Fruit fly (Drosophila melanogaster) whole organism: ENCODE results near the gene Ctr1A.

ENCODE experiments used
- CG8478 ChIP-seq: fragments of >200 bp; optimal IDR thresholded peaks from 2 replicates; lab custom pipeline; 2018; ENCODE audit warnings: inconsistent platforms
- Dll ChIP-seq: fragments of >200 bp; optimal IDR thresholded peaks from 2 replicates; lab custom pipeline; 2017
- EcR ChIP-seq, 2 experiments: fragments of >200 bp; optimal IDR thresholded peaks; 2 replicates each; lab custom pipeline; 2017; ENCODE audit warnings: missing biosample characterization in 2 of 2, missing genetic modification characterization in 2 of 2, missing genetic modification reagents in 2 of 2
- pan ChIP-seq: fragments of >200 bp; optimal IDR thresholded peaks from 2 replicates; lab custom pipeline; 2017
- psq ChIP-seq: fragments of >200 bp; optimal IDR thresholded peaks from 2 replicates; lab custom pipeline; 2017
- usp ChIP-seq: fragments of >200 bp; optimal IDR thresholded peaks from 2 replicates; lab custom pipeline; 2017; ENCODE audit warnings: missing biosample characterization, missing genetic modification characterization, mixed read lengths

Gene Ctr1A

DNA sequence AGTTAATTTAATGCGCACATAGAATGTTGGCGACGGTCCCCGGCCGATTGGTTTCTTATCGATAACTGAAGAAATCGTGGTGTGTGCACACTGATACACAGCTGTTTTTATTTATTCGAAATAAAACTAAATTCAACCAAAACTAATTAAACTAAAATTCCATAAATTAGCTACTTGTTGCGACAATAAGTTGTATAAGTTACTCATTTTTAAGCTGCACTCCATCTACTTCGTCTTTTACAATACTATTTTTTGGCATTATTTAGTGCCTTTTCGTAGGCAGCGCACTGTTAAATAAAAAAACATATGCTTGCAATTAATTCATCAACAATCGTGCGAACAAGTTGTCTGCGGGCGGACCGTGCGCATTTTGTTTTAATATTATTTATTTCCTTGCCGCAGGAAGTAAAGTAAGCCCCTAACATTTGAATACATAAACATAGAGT lies at the start of gene Ctr1A, which contains the start of gene CG3224:
Gene Ctr1A (plus strand): TSS at position 256 of the 446 bp plus-strand sequence.
Gene CG3224 (minus strand): TSS at position 71 of the 446 bp plus-strand sequence.
- TF ChIP-seq usp (GFP tag; lab: Kevin White, UChicago): no peak
- TF ChIP-seq pan: no peak
- TF ChIP-seq Dll (lab: Kevin White, UChicago): no peak
- TF ChIP-seq psq: no peak
- TF ChIP-seq CG8478 (lab: Kevin White, UChicago): no peak
- no peak for TF ChIP-seq EcR (GFP tag; optimal IDR thresholded peaks at IDR 0.05; lab: Kevin White, UChicago)

DNA sequence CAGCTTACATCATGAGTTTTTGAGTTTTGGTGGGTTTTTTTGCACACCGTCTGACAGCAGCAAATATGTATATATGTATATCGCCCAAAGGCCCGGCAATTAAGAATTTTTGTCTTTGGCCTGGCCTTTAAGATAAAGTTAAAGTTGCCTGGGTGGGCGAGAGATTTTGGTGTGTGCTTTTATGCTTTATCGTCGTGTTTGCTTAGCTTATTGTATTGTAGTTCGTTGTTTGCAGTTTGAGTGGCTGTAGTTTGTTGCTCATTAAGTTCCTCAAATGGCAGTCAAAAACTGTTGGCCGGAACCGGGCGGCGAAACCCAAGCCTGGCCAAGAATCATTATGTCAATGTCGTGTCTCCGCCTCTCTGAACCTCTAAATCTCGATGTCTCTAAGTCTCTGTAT lies 49.6 kb upstream of the Ctr1A start:
- TF ChIP-seq psq (no peak), EcR (GFP tag; optimal IDR thresholded peaks at IDR 0.05; lab: Kevin White, UChicago) (no peak), Dll (lab: Kevin White, UChicago) (no peak), pan (no peak), CG8478 (lab: Kevin White, UChicago) (no peak), usp (GFP tag; lab: Kevin White, UChicago) (no peak)

DNA sequence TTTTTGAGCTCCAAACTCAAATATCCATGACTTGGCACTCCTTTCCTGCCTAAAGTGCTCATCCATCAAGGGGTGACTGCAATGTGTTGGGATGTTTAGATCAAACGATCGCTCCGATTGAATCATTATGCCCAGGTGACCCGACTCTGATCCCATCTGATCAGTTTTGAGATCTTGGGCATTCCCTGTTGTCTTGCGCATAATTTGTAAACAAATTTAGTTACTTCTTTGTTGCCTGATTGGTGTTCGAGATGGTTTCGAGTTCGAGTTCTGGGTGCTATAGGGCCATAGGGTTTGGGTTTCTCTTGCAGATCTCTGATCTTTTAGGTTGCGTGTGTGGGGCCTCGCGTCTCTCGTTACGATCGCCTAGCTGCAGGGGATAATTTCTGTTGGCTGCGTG lies 48.9 kb upstream of the Ctr1A start:
- TF ChIP-seq usp (GFP tag; lab: Kevin White, UChicago) (no peak), Dll (lab: Kevin White, UChicago) (no peak), CG8478 (lab: Kevin White, UChicago) (no peak), pan (no peak), EcR (GFP tag; optimal IDR thresholded peaks at IDR 0.05; lab: Kevin White, UChicago) (no peak), psq (no peak)

DNA sequence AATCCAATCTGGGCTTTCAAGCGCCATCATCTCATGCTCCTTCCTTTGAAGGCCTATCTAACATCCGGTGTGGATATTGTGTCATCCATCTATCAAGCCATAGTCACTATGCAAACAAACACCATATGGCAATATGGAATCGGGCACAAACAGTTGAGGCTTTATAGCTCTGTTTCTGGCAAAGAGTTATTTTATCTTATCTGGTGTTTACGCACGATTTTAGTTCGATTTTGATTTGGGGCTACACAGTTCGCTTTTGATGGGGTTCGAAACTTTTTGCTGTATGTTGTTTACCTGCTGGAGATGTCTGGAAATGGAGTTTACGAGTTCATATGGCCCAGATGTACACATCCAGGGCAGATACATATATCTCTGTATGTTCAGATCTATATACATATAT lies 47.9 kb upstream of the Ctr1A start:
- no peak for TF ChIP-seq psq
- TF ChIP-seq pan: no peak
- TF ChIP-seq CG8478 (lab: Kevin White, UChicago): no peak
- no peak for TF ChIP-seq Dll (lab: Kevin White, UChicago)
- TF ChIP-seq EcR (GFP tag; optimal IDR thresholded peaks at IDR 0.05; lab: Kevin White, UChicago): no peak
- TF ChIP-seq usp (GFP tag; lab: Kevin White, UChicago): no peak

DNA sequence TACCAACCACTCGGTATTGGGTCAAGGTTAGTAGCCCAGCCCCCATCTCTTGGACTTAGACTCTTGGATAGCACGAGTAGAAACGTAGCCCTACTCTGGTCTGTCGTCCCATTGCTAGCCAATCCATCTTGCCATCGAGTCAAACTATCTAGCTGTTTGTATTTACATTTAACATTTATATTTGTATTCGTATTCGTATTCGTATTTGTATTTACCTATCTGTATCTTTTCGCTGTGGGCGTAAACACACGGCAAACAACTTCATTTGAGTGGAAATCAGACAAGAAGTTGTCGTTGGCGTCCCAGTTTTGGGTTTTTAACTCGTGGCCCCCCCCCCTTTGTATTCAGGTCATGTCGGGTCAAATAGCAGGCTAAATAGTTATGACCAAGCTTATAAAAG lies 47.2 kb upstream of the Ctr1A start:
- TF ChIP-seq CG8478 (lab: Kevin White, UChicago) (no peak), usp (GFP tag; lab: Kevin White, UChicago) (no peak), psq (no peak), Dll (lab: Kevin White, UChicago) (no peak), EcR (GFP tag; optimal IDR thresholded peaks at IDR 0.05; lab: Kevin White, UChicago) (no peak), pan (no peak)

DNA sequence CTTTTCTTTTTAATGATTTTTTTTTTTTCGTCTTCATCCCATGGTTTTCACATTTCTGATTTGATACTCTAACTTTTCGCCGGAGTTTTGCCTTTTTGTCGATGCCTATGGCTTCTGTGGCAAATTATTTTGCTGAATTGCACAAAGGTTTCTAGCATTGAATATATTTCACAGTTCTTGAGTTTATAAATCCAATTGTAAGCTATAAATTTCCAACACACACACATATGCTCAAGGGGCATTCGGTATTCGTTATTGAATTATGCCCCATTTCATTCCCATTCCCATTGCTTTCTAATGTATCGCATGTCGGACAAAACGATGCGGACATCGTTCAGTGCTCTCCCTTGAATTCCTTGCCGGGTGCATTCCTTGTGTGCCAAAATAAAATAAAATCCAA lies 46.0 kb upstream of the Ctr1A start:
- TF ChIP-seq EcR (GFP tag; optimal IDR thresholded peaks at IDR 0.05; lab: Kevin White, UChicago): no peak
- TF ChIP-seq usp (GFP tag; lab: Kevin White, UChicago): no peak
- TF ChIP-seq Dll (lab: Kevin White, UChicago): no peak
- no peak for TF ChIP-seq pan
- TF ChIP-seq psq: no peak
- no peak for TF ChIP-seq CG8478 (lab: Kevin White, UChicago)

DNA sequence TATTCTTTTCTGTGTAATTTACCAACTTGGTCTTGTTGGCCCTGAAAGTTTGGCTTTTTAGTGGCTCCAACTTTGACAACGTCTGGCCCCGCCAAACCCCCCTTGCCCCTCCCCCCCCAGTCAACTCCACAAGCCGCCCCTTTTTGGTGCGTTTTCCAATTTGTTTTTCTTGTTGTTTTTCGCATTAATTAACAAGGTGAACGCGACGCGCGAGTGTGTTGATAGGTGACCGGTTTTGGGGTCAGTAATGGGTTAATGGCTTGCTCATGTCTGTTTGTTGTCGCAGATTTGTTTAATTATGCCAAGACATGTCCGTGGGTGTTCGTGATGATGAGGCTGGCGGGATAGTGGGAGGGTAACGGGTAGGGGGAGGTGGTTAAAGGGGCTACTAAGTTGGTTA lies 44.7 kb upstream of the Ctr1A start:
- TF ChIP-seq CG8478 (lab: Kevin White, UChicago) (no peak), pan (no peak), EcR (GFP tag; optimal IDR thresholded peaks at IDR 0.05; lab: Kevin White, UChicago) (no peak), usp (GFP tag; lab: Kevin White, UChicago) (no peak), Dll (lab: Kevin White, UChicago) (no peak), psq (no peak)

DNA sequence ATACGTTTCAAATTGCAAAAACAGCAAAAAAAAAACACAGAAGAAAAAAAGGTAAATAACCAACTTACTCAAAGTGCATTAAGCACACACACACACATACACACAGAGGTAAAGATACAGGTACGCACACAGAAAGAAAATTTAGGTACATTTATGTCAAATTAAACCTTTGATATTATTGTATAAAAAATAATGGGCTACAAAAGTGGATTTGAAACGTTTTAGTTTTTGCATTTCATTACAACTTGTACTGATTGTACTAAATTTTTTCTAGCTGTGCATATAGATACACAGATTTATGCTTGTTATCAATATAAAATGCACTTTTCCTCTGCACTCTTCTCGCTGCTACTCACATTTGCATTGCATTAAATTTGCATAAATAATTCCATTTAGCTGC lies 44.1 kb upstream of the Ctr1A start:
- TF ChIP-seq usp (GFP tag; lab: Kevin White, UChicago): no peak
- no peak for TF ChIP-seq Dll (lab: Kevin White, UChicago)
- no peak for TF ChIP-seq CG8478 (lab: Kevin White, UChicago)
- TF ChIP-seq psq: no peak
- TF ChIP-seq pan: no peak
- no peak for TF ChIP-seq EcR (GFP tag; optimal IDR thresholded peaks at IDR 0.05; lab: Kevin White, UChicago)

DNA sequence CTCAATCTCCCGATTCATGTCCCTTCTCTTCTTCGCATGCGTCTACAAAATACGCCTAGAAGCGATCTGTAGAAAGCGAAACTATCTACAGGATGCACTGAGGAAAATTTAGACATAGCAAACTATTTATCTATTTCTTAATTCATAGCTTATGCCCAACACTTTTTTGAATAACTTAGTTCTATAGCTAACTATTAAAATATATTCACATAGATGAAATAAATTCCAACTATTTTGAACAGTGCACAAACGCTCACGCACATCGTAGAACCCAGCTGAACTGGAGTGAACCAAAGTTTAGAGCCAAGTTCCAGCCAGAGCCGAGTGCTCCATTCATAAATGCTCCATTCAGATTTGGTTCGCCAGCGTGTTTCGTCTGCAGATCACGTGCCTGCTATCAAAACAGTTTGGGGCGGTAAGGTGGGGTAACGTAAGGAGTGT lies 39.9 kb upstream of the Ctr1A start:
- TF ChIP-seq pan (no peak), EcR (GFP tag; optimal IDR thresholded peaks at IDR 0.05; lab: Kevin White, UChicago) (peak in 1 of 2 experiments; percentile 1)

DNA sequence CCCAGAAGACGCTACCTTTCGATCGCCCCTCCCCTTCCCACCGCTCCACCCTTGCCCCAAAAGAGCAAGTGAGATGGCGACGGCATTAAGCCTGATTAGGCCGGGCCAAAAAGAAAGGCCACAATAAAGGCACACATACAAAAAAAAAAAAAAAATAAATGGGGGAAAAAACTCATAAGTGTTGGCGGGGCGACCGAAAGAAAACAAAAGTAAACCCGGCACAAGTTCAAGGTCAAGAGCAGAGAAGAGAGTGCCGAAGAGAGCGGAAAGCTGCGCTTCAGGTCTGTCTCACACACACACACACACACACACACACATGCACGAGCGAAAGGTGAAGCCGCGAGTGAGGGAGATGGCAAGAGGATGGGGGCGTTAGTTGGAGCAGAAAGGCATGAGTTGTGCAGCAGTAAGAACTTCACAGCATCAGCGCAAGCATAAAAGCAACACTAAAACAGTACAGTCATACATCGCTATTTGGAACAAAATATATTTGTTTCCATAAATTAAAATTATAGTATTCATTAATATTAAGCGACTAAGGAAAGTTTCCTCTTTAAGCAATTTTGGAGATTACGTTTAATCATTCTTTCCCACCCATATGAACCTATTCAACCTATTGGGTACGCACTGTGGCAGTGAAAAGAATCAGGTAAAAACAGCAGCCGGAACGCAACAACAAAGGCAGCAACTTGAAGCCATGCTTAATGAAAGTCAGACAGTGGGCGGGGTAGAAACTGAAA lies 37.3 kb upstream of the Ctr1A start:
- TF ChIP-seq CG8478 (lab: Kevin White, UChicago): no peak
- TF ChIP-seq pan: no peak
- TF ChIP-seq EcR (GFP tag; optimal IDR thresholded peaks at IDR 0.05; lab: Kevin White, UChicago): peak in 1 of 2 experiments; percentile 22
- TF ChIP-seq usp (GFP tag; lab: Kevin White, UChicago): no peak
- TF ChIP-seq psq: no peak
- TF ChIP-seq Dll (lab: Kevin White, UChicago): no peak

DNA sequence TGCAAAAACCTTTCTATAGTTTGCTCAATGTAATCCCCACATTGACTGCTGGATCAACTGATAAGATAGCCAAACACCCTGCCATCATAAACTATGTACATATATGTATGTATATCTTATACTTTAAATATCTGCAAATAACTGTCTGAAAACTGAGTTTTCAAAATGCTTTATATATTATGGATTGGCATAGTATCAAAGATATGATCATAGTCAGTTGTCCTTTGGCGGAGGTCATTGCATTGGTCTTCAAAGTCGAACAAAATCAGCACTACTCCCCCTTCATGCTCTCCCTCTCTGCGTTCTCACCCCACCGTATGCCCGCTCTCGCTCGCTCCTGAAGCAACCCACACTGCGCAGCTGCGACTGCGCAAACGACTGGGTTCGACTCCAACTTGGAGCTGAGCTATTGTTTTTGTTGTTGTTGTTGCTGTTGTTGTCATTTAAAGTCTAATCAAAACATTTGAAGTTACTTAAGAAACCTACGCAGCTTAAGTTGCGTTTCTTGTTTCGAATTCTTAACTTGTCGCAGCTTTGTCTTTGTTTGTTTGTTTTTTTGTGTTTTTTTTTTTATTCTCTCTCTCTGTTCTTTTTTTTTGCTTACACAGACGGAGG lies 36.4 kb upstream of the Ctr1A start:
- TF ChIP-seq Dll (lab: Kevin White, UChicago) (no peak), usp (GFP tag; lab: Kevin White, UChicago) (no peak), EcR (GFP tag; optimal IDR thresholded peaks at IDR 0.05; lab: Kevin White, UChicago) (no peak), pan (no peak), psq (no peak), CG8478 (lab: Kevin White, UChicago) (no peak)

DNA sequence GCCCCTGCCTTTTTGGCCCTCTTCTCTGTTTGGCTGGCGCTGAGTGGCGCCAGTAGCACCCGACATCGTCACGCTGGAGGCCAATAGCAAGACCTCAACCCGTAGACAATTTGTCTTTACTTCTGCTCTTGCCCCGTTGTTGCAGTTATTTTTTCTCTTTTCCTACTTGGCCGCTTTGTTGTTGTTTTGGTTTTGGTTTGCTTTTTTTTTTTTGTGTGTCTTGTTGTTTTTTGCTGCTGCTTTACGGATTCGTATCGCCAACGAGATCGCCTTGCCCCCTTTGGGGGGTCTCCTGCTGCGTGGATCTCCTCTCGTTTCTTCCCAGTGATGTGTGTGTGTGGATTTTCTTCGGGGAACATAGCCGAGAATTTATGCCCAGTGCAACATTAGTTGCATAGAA lies 29.6 kb upstream of the Ctr1A start:
- TF ChIP-seq CG8478 (lab: Kevin White, UChicago): no peak
- no peak for TF ChIP-seq Dll (lab: Kevin White, UChicago)
- no peak for TF ChIP-seq EcR (GFP tag; optimal IDR thresholded peaks at IDR 0.05; lab: Kevin White, UChicago)
- TF ChIP-seq usp (GFP tag; lab: Kevin White, UChicago): no peak
- no peak for TF ChIP-seq psq
- no peak for TF ChIP-seq pan
